Worm (Caenorhabditis elegans) whole organism, late embryonic: Measurements from ENCODE around the gene F31D5.2.

ENCODE experiments used
- C38D4.7 ChIP-seq: fragments of 200-800 bp; sonication (Bioruptor generic); optimal IDR thresholded peaks from 2 replicates; lab custom pipeline; 2018; ENCODE audit warnings: mild to moderate bottlenecking, missing genetic modification characterization, moderate library complexity, missing compliant biosample characterization
- Y22D7AL.16 ChIP-seq: sonication (generic microtip); optimal IDR thresholded peaks from 2 replicates; lab custom pipeline; 2016; ENCODE audit warnings: missing genetic modification characterization, missing compliant biosample characterization
- ceh-22 ChIP-seq: sonication (generic microtip); optimal IDR thresholded peaks from 2 replicates; lab custom pipeline; 2017; ENCODE audit warnings: missing biosample characterization, missing genetic modification characterization
- ceh-24 ChIP-seq: sonication (generic microtip); optimal IDR thresholded peaks from 2 replicates; lab custom pipeline; 2016; ENCODE audit warnings: mild to moderate bottlenecking, missing genetic modification characterization, missing compliant biosample characterization
- ceh-30 ChIP-seq: fragments of 150-350 bp; optimal IDR thresholded peaks from 2 replicates; lab custom pipeline; 2014; ENCODE audit warnings: missing biosample characterization, missing genetic modification characterization
- ceh-48 ChIP-seq: sonication (generic microtip); optimal IDR thresholded peaks from 2 replicates; lab custom pipeline; 2016; ENCODE audit warnings: missing genetic modification characterization, inconsistent platforms, missing compliant biosample characterization
- che-1 ChIP-seq: sonication (generic microtip); optimal IDR thresholded peaks from 2 replicates; lab custom pipeline; 2016; ENCODE audit warnings: mild to moderate bottlenecking, missing genetic modification characterization, missing compliant biosample characterization
- fkh-6 ChIP-seq: sonication (generic microtip); optimal IDR thresholded peaks from 2 replicates; lab custom pipeline; 2016; ENCODE audit warnings: missing genetic modification characterization, missing compliant biosample characterization
- hlh-13 ChIP-seq: fragments of 200-800 bp; sonication (Bioruptor generic); optimal IDR thresholded peaks from 2 replicates; lab custom pipeline; 2018; ENCODE audit warnings: mild to moderate bottlenecking, missing genetic modification characterization, missing compliant biosample characterization
- hlh-6 ChIP-seq: sonication (generic microtip); optimal IDR thresholded peaks from 2 replicates; lab custom pipeline; 2016; ENCODE audit warnings: missing genotype, missing genetic modification characterization, missing compliant biosample characterization
- mec-3 ChIP-seq: sonication (generic microtip); optimal IDR thresholded peaks from 2 replicates; lab custom pipeline; 2016; ENCODE audit warnings: borderline replicate concordance, missing genetic modification characterization, missing compliant biosample characterization
- nfya-1 ChIP-seq: sonication (generic microtip); optimal IDR thresholded peaks from 2 replicates; lab custom pipeline; 2017; ENCODE audit warnings: missing genetic modification characterization, mild to moderate bottlenecking, missing compliant biosample characterization, antibody characterized with exemption, moderate library complexity
- npax-4 ChIP-seq: sonication (generic microtip); optimal IDR thresholded peaks from 2 replicates; lab custom pipeline; 2016; ENCODE audit warnings: missing genetic modification characterization, missing compliant biosample characterization
- pag-3 ChIP-seq: sonication (generic microtip); optimal IDR thresholded peaks from 2 replicates; lab custom pipeline; 2016; ENCODE audit warnings: missing compliant biosample characterization, missing genetic modification characterization, borderline replicate concordance
- sdc-2 ChIP-seq: sonication (generic microtip); optimal IDR thresholded peaks from 2 replicates; lab custom pipeline; 2016; ENCODE audit warnings: missing genotype, missing genetic modification characterization, missing compliant biosample characterization
- tbx-7 ChIP-seq: sonication (generic microtip); optimal IDR thresholded peaks from 2 replicates; lab custom pipeline; 2016; ENCODE audit warnings: missing genotype, missing genetic modification characterization, missing compliant biosample characterization

F31D5.2 gene

ce11 chrII:4256541-4257001, 41.2 kb downstream of the F31D5.2 start, which contains the start of gene C16A11.7:
Gene C16A11.7 (minus strand): TSS chrII:4256951.
- peak; percentile 56 for TF ChIP-seq ceh-48 (tag; lab: Kevin White, UChicago)
- TF ChIP-seq ceh-22 (tag; lab: Kevin White, UChicago), result no peak

DNA sequence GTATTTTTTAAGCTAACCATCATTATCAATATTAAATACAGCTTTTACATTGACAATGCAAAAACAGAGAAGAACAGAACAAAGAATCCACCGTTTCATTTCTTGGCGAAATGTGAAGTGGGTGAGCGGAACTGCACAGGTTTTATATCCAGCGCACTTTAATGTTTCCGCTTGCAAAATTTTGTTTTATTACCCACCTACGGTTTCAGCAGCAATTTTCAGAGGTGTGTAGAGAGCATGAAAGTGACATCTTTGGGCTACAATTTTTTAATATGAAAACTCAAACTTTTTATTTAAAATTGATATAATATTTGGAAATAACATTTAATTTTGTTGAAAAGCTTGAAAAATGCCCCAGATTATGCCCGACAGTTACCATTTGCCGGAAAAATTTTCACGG, 43.3 kb downstream of the F31D5.2 start, which contains the start of gene clec-135:
Gene clec-135, minus strand, starts transcription at position 101 of the 400 bp plus-strand sequence.
- TF ChIP-seq ceh-30 (tag; lab: Kevin White, UChicago), result no peak
- TF ChIP-seq pag-3 (tag; lab: Kevin White, UChicago), result no peak
- no peak for TF ChIP-seq Y22D7AL.16
- no peak for TF ChIP-seq C38D4.7

ce11 chrII:4267711-4268110, 52.3 kb downstream of the F31D5.2 start:
- TF ChIP-seq nfya-1 (tag; lab: Kevin White, UChicago) (no peak), mec-3 (no peak), ceh-24 (tag; lab: Kevin White, UChicago) (no peak), sdc-2 (tag; lab: Kevin White, UChicago) (no peak), npax-4 (tag; lab: Kevin White, UChicago) (no peak), fkh-6 (tag; lab: Kevin White, UChicago) (no peak), hlh-6 (no peak), hlh-13 (GFP tag; lab: Kevin White, UChicago) (no peak), che-1 (no peak), tbx-7 (tag; lab: Kevin White, UChicago) (no peak)
